Worm (Caenorhabditis elegans): ENCODE results near the gene sel-9.

sel-9 gene

DNA sequence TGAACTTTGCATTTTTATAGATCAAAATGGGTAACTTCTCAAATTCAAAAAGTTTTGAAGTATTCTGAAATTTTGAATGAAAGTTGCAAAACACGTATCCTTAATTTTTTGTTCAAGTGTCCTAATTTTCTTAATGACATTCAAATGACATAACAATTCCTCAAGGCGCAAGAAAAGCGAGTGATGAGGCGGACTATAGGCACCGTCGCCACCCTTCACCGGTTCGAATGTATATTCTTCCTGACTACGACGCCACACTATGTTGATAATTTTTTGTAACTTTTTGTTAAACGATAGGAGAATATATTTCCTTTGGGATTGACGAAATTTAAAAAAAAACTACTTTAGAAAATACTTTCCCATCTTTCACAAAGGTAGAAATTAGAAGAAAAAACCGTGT is 20.7 kb downstream of the sel-9 start:
- no peak for TF ChIP-seq W03F9.2 (tag; optimal IDR thresholded peaks at IDR 0.05)
- TF ChIP-seq him-1 (tag; optimal IDR thresholded peaks at IDR 0.05), result no peak
- no peak for TF ChIP-seq dao-5 (tag; optimal IDR thresholded peaks at IDR 0.05)

DNA sequence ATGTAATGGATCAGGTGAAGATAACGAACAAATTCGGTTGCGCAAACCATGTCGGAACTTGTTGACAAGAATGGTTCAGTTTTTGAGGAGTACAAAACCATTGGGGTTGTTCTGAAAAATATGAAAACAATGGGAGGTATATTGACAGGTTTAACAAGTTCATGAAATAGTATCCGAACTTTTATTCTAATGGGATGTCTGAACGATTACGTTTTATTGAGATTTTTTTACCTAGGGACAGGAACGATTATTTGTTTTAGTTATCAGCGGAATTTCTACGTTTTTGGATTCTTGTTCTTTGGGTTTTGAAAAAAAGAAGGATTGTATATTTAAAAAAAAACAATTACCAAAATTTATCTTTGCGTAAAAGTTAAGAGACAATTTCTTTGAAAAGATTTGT is 21.6 kb downstream of the sel-9 start, which contains the start of gene str-135:
str-135 (minus strand) TSS at position 101 of the 400 bp plus-strand sequence.
- TF ChIP-seq W03F9.2 (tag; optimal IDR thresholded peaks at IDR 0.05), result no peak
- TF ChIP-seq dao-5 (tag; optimal IDR thresholded peaks at IDR 0.05), result no peak
- TF ChIP-seq him-1 (tag; optimal IDR thresholded peaks at IDR 0.05), result no peak

DNA sequence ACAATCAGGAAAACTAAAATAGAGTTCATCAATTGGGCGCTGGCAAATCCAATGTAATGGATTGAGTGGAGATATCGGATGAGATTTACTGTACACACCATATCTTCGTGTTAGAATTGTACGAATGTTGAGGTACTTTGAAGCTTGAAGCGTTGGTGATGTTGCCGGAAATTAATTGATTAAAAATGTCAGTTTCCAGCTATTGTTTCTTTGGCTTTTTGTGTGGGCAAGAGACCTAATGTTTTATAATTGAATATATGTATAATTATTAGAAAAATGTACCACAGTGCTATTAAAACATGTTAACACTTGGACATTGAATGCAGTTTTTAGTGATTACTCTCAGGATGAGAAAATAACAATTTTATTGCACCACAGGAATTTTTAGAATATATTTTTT is 23.6 kb downstream of the sel-9 start, which contains the start of gene str-136:
str-136 (minus strand) TSS at position 101 of the 400 bp plus-strand sequence.
- no peak for TF ChIP-seq dao-5 (tag; optimal IDR thresholded peaks at IDR 0.05)

DNA sequence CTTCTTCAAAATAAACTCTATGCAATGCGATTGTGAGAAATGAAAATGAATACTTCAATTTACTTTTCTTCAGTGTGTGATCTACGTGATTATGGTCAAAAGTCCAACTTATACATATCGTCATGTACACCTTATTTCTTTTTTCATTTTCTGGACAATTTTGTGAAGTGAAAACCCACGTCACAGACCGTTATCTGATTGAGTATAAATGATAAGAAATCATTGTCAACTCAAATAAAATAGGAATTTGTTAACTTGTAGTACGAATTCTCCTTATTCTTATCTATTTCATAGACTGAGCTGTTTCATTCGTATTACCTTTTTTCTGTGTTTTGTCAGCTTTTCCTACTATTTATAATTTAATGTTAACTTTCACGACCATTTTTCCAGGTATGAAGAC is 30.4 kb downstream of the sel-9 start, which contains the start of gene asp-5:
asp-5 (plus strand) TSS at position 391 of the 400 bp plus-strand sequence.
- no peak for TF ChIP-seq dao-5 (tag; optimal IDR thresholded peaks at IDR 0.05)
- TF ChIP-seq W03F9.2 (tag; optimal IDR thresholded peaks at IDR 0.05), result no peak
- TF ChIP-seq him-1 (tag; optimal IDR thresholded peaks at IDR 0.05), result no peak

DNA sequence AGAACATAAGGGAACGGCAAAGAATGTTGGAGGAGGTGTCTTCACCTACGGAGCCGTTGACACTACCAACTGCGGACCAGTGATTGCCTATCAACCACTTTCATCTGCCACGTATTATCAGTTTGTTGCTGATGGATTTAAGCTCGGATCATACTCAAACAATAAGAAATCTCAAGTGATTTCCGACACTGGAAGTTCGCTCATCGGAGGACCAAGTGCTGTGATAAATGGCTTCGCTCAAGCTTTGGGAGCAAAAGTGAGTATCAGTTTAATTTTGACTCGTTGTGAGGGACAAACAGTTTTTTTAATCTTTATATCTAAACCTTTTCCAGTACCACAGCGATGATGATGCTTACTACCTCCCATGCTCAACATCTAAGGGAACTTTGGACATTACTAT is 31.0 kb downstream of the sel-9 start:
- no peak for TF ChIP-seq him-1 (tag; optimal IDR thresholded peaks at IDR 0.05)
- no peak for TF ChIP-seq W03F9.2 (tag; optimal IDR thresholded peaks at IDR 0.05)
- TF ChIP-seq dao-5 (tag; optimal IDR thresholded peaks at IDR 0.05), result no peak

DNA sequence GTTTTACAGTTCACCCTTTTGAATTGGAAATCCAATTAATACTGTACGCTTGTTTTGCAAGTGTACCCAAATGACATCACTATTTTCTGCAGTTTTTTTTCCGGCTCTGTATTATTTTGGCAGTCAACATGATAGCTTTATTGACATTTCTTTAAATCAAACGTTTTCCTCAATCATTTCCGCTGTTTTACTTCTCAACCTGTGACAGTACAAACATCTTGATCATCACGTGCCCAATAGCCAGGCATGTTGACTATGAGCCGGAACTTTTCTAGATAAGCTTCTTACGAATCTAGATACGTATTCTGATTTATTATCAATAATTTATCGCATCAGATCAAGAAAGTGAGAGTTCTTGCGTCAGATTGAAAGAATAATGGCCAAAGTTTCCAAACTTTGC is 32.5 kb downstream of the sel-9 start:
- TF ChIP-seq W03F9.2 (tag; optimal IDR thresholded peaks at IDR 0.05) (no peak), him-1 (tag; optimal IDR thresholded peaks at IDR 0.05) (no peak), dao-5 (tag; optimal IDR thresholded peaks at IDR 0.05) (no peak)

DNA sequence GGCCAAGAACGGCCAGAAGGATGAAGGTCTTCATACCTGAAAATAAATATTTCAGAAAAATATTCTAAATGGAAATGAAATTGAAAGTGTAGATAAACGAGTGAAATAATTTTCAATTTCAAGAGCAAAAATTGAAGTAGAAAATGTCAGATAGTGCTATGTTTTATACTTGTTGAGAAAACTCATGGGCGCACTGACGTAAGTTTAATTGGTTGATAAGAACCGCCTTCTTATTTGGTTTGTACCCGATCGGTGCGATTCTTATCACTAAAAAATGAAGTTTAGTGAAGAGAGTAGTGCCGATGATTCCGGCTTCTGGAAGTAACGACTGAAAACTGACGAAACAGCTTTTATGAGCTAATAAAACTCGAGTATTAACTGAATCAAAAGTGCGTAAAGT is 33.5 kb downstream of the sel-9 start, which contains the start of the genes asp-6 and asp-12:
asp-6 (minus strand) TSS at position 36 of the 400 bp plus-strand sequence.
asp-12 (plus strand) TSS at position 309 of the 400 bp plus-strand sequence.
- TF ChIP-seq W03F9.2 (tag; optimal IDR thresholded peaks at IDR 0.05) (no peak), him-1 (tag; optimal IDR thresholded peaks at IDR 0.05) (no peak)

DNA sequence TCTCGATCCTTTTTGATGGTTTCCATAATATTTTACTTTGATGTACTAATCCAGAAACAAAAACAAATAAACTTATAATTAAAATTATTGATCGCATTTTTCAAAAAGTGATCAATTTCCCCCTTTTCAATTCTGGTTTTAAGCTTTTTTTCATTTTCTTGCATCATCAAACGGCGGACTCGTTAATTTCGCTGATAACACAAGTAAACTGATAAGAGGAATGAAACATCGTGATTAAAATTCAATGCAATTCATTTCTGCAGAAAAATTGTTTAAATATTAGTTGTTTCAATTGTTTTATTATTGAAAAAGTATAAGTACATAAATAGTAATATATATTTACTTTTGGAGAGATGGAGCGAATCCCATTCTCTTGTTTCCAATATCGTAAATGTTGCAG is 35.1 kb downstream of the sel-9 start:
- TF ChIP-seq W03F9.2 (tag; optimal IDR thresholded peaks at IDR 0.05) (no peak), dao-5 (tag; optimal IDR thresholded peaks at IDR 0.05) (no peak)

DNA sequence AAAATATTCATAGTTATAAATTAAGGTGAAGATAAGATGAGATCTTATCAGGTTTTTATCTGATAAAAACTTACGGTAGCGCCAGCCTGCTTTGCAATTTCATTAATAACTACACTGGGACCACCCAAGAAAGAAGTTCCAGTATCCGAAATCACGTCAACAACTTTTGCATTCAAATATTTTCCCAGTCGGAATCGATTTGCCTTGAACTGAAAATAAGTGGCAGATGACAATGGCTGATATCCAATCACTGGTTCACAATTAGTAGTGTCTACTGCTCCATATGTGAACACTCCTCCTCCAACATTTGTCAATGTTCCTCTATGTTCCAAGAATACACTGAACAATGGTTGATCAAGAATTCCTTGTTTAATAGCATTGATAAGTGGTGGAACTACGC is 36.1 kb downstream of the sel-9 start, which contains the start of gene F21F8.5:
F21F8.5 (minus strand) TSS at position 101 of the 400 bp plus-strand sequence.
- TF ChIP-seq him-1 (tag; optimal IDR thresholded peaks at IDR 0.05) (no peak), dao-5 (tag; optimal IDR thresholded peaks at IDR 0.05) (no peak), W03F9.2 (tag; optimal IDR thresholded peaks at IDR 0.05) (no peak)

DNA sequence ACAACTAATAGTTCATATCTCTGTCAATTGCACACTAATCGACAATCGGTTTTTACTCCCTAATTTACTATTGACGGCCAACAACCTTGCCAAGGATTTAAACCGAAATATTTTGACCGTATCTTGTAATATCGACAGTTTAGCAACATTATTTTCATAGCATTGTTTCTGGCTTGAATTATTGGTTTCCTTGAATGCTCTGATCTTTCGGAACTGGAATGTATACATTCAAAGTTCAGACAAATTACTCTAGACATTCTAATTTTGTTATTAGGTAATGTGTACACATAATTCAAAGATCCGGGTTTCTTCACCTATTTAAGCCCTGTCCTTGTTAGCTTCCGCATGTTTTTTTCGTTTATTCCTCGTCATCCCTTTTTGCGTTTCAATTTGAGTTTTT is 38.4 kb downstream of the sel-9 start, which contains the start of gene C16D9.9:
C16D9.9 (plus strand) TSS at position 301 of the 400 bp plus-strand sequence.
- TF ChIP-seq dao-5 (tag; optimal IDR thresholded peaks at IDR 0.05) (no peak), him-1 (tag; optimal IDR thresholded peaks at IDR 0.05) (no peak), W03F9.2 (tag; optimal IDR thresholded peaks at IDR 0.05) (no peak)

DNA sequence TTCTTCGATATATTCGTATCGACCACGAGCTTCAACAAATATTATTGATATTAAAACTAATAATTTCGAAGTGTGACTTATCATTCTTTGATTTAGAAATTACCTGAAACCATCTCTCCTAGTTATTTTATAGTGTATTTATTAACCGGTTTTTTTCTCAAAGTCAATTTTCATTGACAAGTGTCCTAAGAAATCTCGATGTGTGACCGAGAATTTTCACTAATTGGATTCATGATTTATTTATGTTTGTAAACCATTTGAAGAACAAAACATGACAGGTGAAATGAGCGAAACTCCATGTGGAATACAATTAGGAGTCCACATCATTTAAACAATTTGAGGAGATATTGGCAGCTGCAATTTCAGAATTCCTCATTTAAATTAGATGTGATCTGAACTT is 38.9 kb downstream of the sel-9 start, which contains the start of gene C16D9.8:
C16D9.8 (minus strand) TSS at position 101 of the 400 bp plus-strand sequence.
- no peak for TF ChIP-seq him-1 (tag; optimal IDR thresholded peaks at IDR 0.05)
- TF ChIP-seq dao-5 (tag; optimal IDR thresholded peaks at IDR 0.05), result no peak
- no peak for TF ChIP-seq W03F9.2 (tag; optimal IDR thresholded peaks at IDR 0.05)

DNA sequence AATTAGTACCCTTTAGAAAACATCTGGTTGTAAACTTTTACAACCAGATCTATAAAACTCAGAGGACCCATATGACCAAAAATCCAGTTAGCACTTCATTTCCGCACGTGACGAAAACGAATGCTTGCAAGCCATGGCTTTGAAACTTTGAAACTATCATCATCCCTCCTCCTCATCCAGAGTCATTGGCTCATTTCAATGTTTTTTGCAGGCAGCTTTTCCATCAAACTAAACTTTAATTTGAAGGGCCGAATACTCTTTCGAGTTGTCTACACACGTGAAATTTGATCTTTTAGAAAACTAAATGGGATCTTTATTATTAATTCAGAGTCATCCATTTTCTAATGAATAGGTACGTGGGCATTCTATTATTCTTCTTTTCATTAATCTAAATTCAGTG is 40.2 kb downstream of the sel-9 start:
- TF ChIP-seq dao-5 (tag; optimal IDR thresholded peaks at IDR 0.05), result no peak

DNA sequence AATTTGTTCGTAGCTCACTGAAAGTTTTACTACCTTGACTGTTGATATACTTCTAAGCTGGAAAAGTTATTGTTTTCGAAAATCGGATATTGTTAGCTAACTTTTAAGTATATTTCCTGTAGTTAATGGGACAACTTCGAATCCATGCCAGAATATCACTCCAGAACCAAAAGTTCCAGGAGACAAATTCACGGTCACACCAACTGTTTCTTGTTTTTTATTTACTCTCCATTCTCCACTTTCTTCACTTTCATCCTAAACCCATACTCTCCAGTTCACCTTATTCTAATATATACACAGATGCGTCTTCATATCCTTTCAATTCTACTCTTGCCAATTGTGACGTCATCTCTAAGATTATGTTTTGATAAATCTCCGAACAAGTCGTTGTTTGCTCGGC is 43.4 kb downstream of the sel-9 start, which contains the start of gene C16D9.1:
C16D9.1 (plus strand) TSS at position 301 of the 400 bp plus-strand sequence.
- no peak for TF ChIP-seq W03F9.2 (tag; optimal IDR thresholded peaks at IDR 0.05)
- no peak for TF ChIP-seq dao-5 (tag; optimal IDR thresholded peaks at IDR 0.05)
- TF ChIP-seq him-1 (tag; optimal IDR thresholded peaks at IDR 0.05), result no peak

DNA sequence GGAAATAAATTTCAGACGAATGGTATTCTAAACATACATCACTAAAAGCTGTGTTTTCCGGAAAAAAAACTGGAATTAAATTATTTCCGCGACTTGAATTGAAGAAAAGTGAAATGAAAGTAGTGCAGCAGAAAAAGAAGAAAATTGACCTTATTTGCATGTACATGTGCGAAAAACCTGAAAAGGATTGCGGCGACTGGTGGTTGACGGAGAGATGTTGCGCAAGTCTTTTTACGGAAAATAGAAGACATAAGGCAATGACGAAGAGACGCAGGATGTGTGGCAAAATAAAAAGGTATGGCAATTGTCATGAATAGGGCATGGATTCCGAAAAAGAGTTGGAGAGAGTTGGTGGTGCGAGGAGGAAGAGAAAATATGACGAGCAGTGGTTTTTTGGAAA is 47.4 kb downstream of the sel-9 start:
- TF ChIP-seq dao-5 (tag; optimal IDR thresholded peaks at IDR 0.05), result no peak
- no peak for TF ChIP-seq him-1 (tag; optimal IDR thresholded peaks at IDR 0.05)
- no peak for TF ChIP-seq W03F9.2 (tag; optimal IDR thresholded peaks at IDR 0.05)

DNA sequence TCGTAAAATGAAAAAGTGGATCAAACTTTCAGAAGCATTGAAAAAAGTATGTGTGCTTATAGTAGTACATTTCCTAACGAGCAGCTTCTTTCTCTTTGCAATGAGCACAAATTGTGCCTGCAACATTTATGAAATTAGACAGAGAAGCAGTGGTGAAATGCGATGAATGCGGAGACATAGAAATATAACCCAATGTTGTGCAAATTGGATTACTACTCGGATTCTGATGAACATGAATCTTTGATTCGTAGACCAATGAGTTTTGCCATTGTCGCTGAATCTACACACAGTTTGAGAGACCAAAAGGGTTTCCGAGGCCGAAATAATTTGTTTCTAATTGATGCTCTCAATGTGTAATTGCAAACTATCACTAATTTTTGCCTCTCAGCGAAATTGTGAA is 48.4 kb downstream of the sel-9 start:
- TF ChIP-seq him-1 (tag; optimal IDR thresholded peaks at IDR 0.05) (no peak), dao-5 (tag; optimal IDR thresholded peaks at IDR 0.05) (no peak), W03F9.2 (tag; optimal IDR thresholded peaks at IDR 0.05) (no peak)
